Fruit fly (Drosophila melanogaster) whole organism, embryonic: ENCODE measurements around the gene Sec5.

Experiments
- Atf-2 ChIP-seq: fragments of 200-800 bp; sonication (Bioruptor generic); optimal IDR thresholded peaks from 2 replicates; lab custom pipeline; 2016; ENCODE audit warnings: missing biosample characterization, missing genetic modification characterization
- B-H1 ChIP-seq: fragments of 200-800 bp; sonication (Bioruptor generic); IDR thresholded peaks from 3 replicates; pipeline ENCODE4 v1.3.6; 2022; ENCODE audit warnings: missing biosample characterization, missing genetic modification characterization
- BtbVII ChIP-seq: fragments of 200-800 bp; sonication (Bioruptor generic); optimal IDR thresholded peaks from 3 replicates; lab custom pipeline; 2017; ENCODE audit warnings: missing biosample characterization, mild to moderate bottlenecking, missing genetic modification characterization
- CG10462 ChIP-seq: fragments of 200-800 bp; sonication (Bioruptor generic); optimal IDR thresholded peaks from 2 replicates; lab custom pipeline; 2016; ENCODE audit warnings: missing biosample characterization, missing genetic modification characterization
- CG11093 ChIP-seq: fragments of 200-800 bp; sonication (Bioruptor generic); IDR thresholded peaks from 3 replicates; pipeline ENCODE4 v1.3.6; 2022; ENCODE audit warnings: missing biosample characterization, missing genetic modification characterization
- CG11456 ChIP-seq: fragments of 200-800 bp; sonication (Bioruptor generic); IDR thresholded peaks from 3 replicates; pipeline ENCODE4 v1.3.6; 2022; ENCODE audit warnings: missing biosample characterization, missing genetic modification characterization
- CG12071 ChIP-seq: fragments of 200-800 bp; sonication (Bioruptor generic); optimal IDR thresholded peaks from 3 replicates; lab custom pipeline; 2018; ENCODE audit warnings: missing biosample characterization, mild to moderate bottlenecking, missing genetic modification characterization
- CG12659 ChIP-seq: fragments of 200-800 bp; sonication (Bioruptor generic); optimal IDR thresholded peaks from 3 replicates; lab custom pipeline; 2017; ENCODE audit warnings: mild to moderate bottlenecking, missing biosample characterization, missing genetic modification reagents, missing genetic modification characterization
- CG14710 ChIP-seq: fragments of 200-800 bp; sonication (Bioruptor generic); optimal IDR thresholded peaks from 3 replicates; lab custom pipeline; 2019; ENCODE audit warnings: missing biosample characterization, mild to moderate bottlenecking, missing genetic modification characterization, moderate library complexity
- CG15601 ChIP-seq: fragments of 200-800 bp; sonication (Bioruptor generic); optimal IDR thresholded peaks from 3 replicates; lab custom pipeline; 2019; ENCODE audit warnings: missing biosample characterization, mild to moderate bottlenecking, missing genetic modification characterization, moderate library complexity
- CG16863 ChIP-seq: fragments of 200-800 bp; sonication (Bioruptor generic); optimal IDR thresholded peaks from 3 replicates; lab custom pipeline; 2016; ENCODE audit warnings: missing biosample characterization, missing genetic modification characterization
- CG17328 ChIP-seq: fragments of 200-800 bp; sonication (Bioruptor generic); IDR thresholded peaks from 2 replicates; pipeline ENCODE4 v1.3.6; 2022; ENCODE audit warnings: missing biosample characterization, missing genetic modification characterization
- CG2202 ChIP-seq: fragments of 200-800 bp; sonication (Bioruptor generic); optimal IDR thresholded peaks from 2 replicates; lab custom pipeline; 2018; ENCODE audit warnings: missing biosample characterization, mild to moderate bottlenecking, missing genetic modification characterization
- CG32532 ChIP-seq: fragments of 200-800 bp; sonication (Bioruptor generic); IDR thresholded peaks from 2 replicates; pipeline ENCODE4 v1.3.6; 2022; ENCODE audit warnings: missing biosample characterization, missing genetic modification characterization
- CG5953 ChIP-seq: fragments of 200-800 bp; sonication (Bioruptor generic); IDR thresholded peaks from 2 replicates; pipeline ENCODE4 v1.3.6; 2022; ENCODE audit warnings: missing biosample characterization, missing genetic modification characterization
- CG7271 ChIP-seq: fragments of 200-800 bp; sonication (Bioruptor generic); optimal IDR thresholded peaks from 2 replicates; lab custom pipeline; 2018; ENCODE audit warnings: missing biosample characterization, mild to moderate bottlenecking, missing genetic modification characterization, moderate library complexity
- CG7357 ChIP-seq: fragments of 200-800 bp; sonication (Bioruptor generic); IDR thresholded peaks from 3 replicates; pipeline ENCODE4 v1.3.6; 2022; ENCODE audit warnings: missing biosample characterization, missing genetic modification characterization
- CG9437 ChIP-seq: fragments of 200-800 bp; sonication (Bioruptor generic); optimal IDR thresholded peaks from 2 replicates; lab custom pipeline; 2018; ENCODE audit warnings: missing biosample characterization, mild to moderate bottlenecking, missing genetic modification characterization
- CG9727 ChIP-seq: fragments of 200-800 bp; sonication (Bioruptor generic); optimal IDR thresholded peaks from 3 replicates; lab custom pipeline; 2017; ENCODE audit warnings: missing biosample characterization, mild to moderate bottlenecking, missing genetic modification characterization
- CTCF ChIP-seq: fragments of 200-800 bp; sonication (Bioruptor generic); optimal IDR thresholded peaks from 2 replicates; lab custom pipeline; 2017; ENCODE audit warnings: missing biosample characterization, mild to moderate bottlenecking, missing genetic modification characterization, moderate library complexity
- D ChIP-seq, 2 experiments: fragments of 200-800 bp in 1 of 2; fragments of >200 bp in 1 of 2; sonication (Bioruptor generic) in 1 of 2; optimal IDR thresholded peaks; 2 replicates in 1 of 2; 3 replicates in 1 of 2; lab custom pipeline; 2017; ENCODE audit warnings: mild to moderate bottlenecking in 1 of 2, missing biosample characterization in 1 of 2, missing genetic modification characterization in 1 of 2, missing genetic modification reagents in 1 of 2
- Dp ChIP-seq: fragments of 200-800 bp; sonication (Bioruptor generic); optimal IDR thresholded peaks from 2 replicates; lab custom pipeline; 2018; ENCODE audit warnings: missing biosample characterization, mild to moderate bottlenecking, missing genetic modification characterization, moderate library complexity
- HLHmδ ChIP-seq: fragments of 200-800 bp; sonication (Bioruptor generic); optimal IDR thresholded peaks from 2 replicates; lab custom pipeline; 2018; ENCODE audit warnings: missing biosample characterization, mild to moderate bottlenecking, missing genetic modification characterization, moderate library complexity
- Hey ChIP-seq: fragments of 200-800 bp; sonication (Bioruptor generic); optimal IDR thresholded peaks from 3 replicates; lab custom pipeline; 2018; ENCODE audit warnings: missing biosample characterization, mild to moderate bottlenecking, missing genetic modification characterization
- Hmx ChIP-seq: fragments of 200-800 bp; sonication (Bioruptor generic); optimal IDR thresholded peaks from 2 replicates; lab custom pipeline; 2016; ENCODE audit warnings: missing biosample characterization, missing genetic modification characterization
- Lpt ChIP-seq: fragments of >200 bp; optimal IDR thresholded peaks from 2 replicates; lab custom pipeline; 2018; ENCODE audit warnings: missing biosample characterization, missing genetic modification characterization
- MBD-R2 ChIP-seq: fragments of 200-800 bp; sonication (Bioruptor generic); IDR thresholded peaks from 2 replicates; pipeline ENCODE4 v1.3.6; 2022; ENCODE audit warnings: missing biosample characterization, missing genetic modification characterization
- Mes4 ChIP-seq: fragments of 200-800 bp; sonication (Bioruptor generic); optimal IDR thresholded peaks from 2 replicates; lab custom pipeline; 2016; ENCODE audit warnings: missing biosample characterization, missing genetic modification characterization
- Nf-YA ChIP-seq: fragments of 200-800 bp; sonication (Bioruptor generic); IDR thresholded peaks from 2 replicates; pipeline ENCODE4 v1.3.6; 2022; ENCODE audit warnings: missing biosample characterization, missing genetic modification characterization
- Nf-YB ChIP-seq: fragments of 200-800 bp; sonication (Bioruptor generic); optimal IDR thresholded peaks from 3 replicates; lab custom pipeline; 2019; ENCODE audit warnings: missing biosample characterization, mild to moderate bottlenecking, missing genetic modification characterization, moderate library complexity
- Nf-YC ChIP-seq: fragments of 200-800 bp; optimal IDR thresholded peaks from 3 replicates; lab custom pipeline; 2019; ENCODE audit warnings: missing biosample characterization, mild to moderate bottlenecking, missing genetic modification characterization, moderate library complexity
- NfI ChIP-seq: fragments of 200-800 bp; sonication (Bioruptor generic); optimal IDR thresholded peaks from 3 replicates; lab custom pipeline; 2018; ENCODE audit warnings: missing biosample characterization, mild to moderate bottlenecking, missing genetic modification characterization, moderate library complexity
- PHDP ChIP-seq: fragments of 200-800 bp; sonication (Bioruptor generic); optimal IDR thresholded peaks from 3 replicates; lab custom pipeline; 2018; ENCODE audit warnings: missing biosample characterization, mild to moderate bottlenecking, missing genetic modification characterization, moderate library complexity
- abd-A ChIP-seq: fragments of 200-800 bp; sonication (Bioruptor generic); optimal IDR thresholded peaks from 3 replicates; lab custom pipeline; 2019; ENCODE audit warnings: missing biosample characterization, mild to moderate bottlenecking, missing genetic modification characterization, moderate library complexity
- ac ChIP-seq: fragments of 200-800 bp; sonication (Bioruptor generic); optimal IDR thresholded peaks from 3 replicates; lab custom pipeline; 2017; ENCODE audit warnings: missing biosample characterization, mild to moderate bottlenecking, missing genetic modification characterization
- bbx ChIP-seq: fragments of 200-800 bp; sonication (Bioruptor generic); IDR thresholded peaks from 2 replicates; pipeline ENCODE4 v1.3.6; 2022; ENCODE audit warnings: missing biosample characterization, missing genetic modification characterization; ENCODE audit not compliant: partially characterized antibody
- chinmo ChIP-seq: fragments of 200-800 bp; sonication (Bioruptor generic); IDR thresholded peaks from 4 replicates; pipeline ENCODE4 v1.3.6; 2022; ENCODE audit warnings: missing biosample characterization, missing genetic modification characterization; ENCODE audit not compliant: partially characterized antibody
- chm ChIP-seq: fragments of 200-800 bp; sonication (Bioruptor generic); IDR thresholded peaks from 2 replicates; pipeline ENCODE4 v1.3.6; 2022; ENCODE audit warnings: missing biosample characterization, missing genetic modification characterization
- chn ChIP-seq: fragments of 200-800 bp; sonication (Bioruptor generic); optimal IDR thresholded peaks from 2 replicates; lab custom pipeline; 2016; ENCODE audit warnings: missing biosample characterization, missing genetic modification characterization
- crp ChIP-seq, 2 experiments: fragments of 200-800 bp; sonication (Bioruptor generic); optimal IDR thresholded peaks; 2 replicates in 1 of 2; 3 replicates in 1 of 2; lab custom pipeline; 2017; ENCODE audit warnings: missing biosample characterization in 2 of 2, missing genetic modification characterization in 2 of 2, mild to moderate bottlenecking in 1 of 2, moderate library complexity in 1 of 2
- gce ChIP-seq: fragments of 200-800 bp; sonication (Bioruptor generic); IDR thresholded peaks from 3 replicates; pipeline ENCODE4 v1.3.6; 2022; ENCODE audit warnings: missing biosample characterization, missing genetic modification characterization
- gem ChIP-seq: fragments of 200-800 bp; sonication (Bioruptor generic); optimal IDR thresholded peaks from 2 replicates; lab custom pipeline; 2019; ENCODE audit warnings: missing biosample characterization, mild to moderate bottlenecking, missing genetic modification characterization, moderate library complexity
- gsb-n ChIP-seq: fragments of 200-800 bp; sonication (Bioruptor generic); optimal IDR thresholded peaks from 3 replicates; lab custom pipeline; 2018; ENCODE audit warnings: missing biosample characterization, mild to moderate bottlenecking, missing genetic modification characterization
- kah ChIP-seq: fragments of 200-800 bp; sonication (Bioruptor generic); optimal IDR thresholded peaks from 2 replicates; lab custom pipeline; 2018; ENCODE audit warnings: missing biosample characterization, mild to moderate bottlenecking, missing genetic modification characterization
- nau ChIP-seq: fragments of 200-800 bp; sonication (Bioruptor generic); optimal IDR thresholded peaks from 3 replicates; lab custom pipeline; 2017; ENCODE audit warnings: missing biosample characterization, mild to moderate bottlenecking, missing genetic modification characterization, missing genetic modification reagents
- pho ChIP-seq: fragments of 200-800 bp; sonication (Bioruptor generic); optimal IDR thresholded peaks from 2 replicates; lab custom pipeline; 2016; ENCODE audit warnings: missing biosample characterization, missing genetic modification characterization
- pum ChIP-seq: fragments of 200-800 bp; sonication (Bioruptor generic); optimal IDR thresholded peaks from 2 replicates; lab custom pipeline; 2016; ENCODE audit warnings: missing biosample characterization, missing genetic modification characterization
- slp2 ChIP-seq: fragments of 200-800 bp; sonication (Bioruptor generic); optimal IDR thresholded peaks from 2 replicates; lab custom pipeline; 2016; ENCODE audit warnings: missing biosample characterization, missing genetic modification characterization
- so ChIP-seq: fragments of 200-800 bp; sonication (Bioruptor generic); IDR thresholded peaks from 3 replicates; pipeline ENCODE4 v1.3.6; 2022; ENCODE audit warnings: missing biosample characterization, missing genetic modification characterization
- ttk ChIP-seq: fragments of 200-800 bp; sonication (Bioruptor generic); IDR thresholded peaks from 2 replicates; pipeline ENCODE4 v2.1.2; 2022; ENCODE audit warnings: missing biosample characterization, missing genetic modification characterization
- tx ChIP-seq: fragments of 200-800 bp; sonication (Bioruptor generic); optimal IDR thresholded peaks from 2 replicates; lab custom pipeline; 2016; ENCODE audit warnings: missing biosample characterization, missing genetic modification characterization

The Sec5 gene

DNA sequence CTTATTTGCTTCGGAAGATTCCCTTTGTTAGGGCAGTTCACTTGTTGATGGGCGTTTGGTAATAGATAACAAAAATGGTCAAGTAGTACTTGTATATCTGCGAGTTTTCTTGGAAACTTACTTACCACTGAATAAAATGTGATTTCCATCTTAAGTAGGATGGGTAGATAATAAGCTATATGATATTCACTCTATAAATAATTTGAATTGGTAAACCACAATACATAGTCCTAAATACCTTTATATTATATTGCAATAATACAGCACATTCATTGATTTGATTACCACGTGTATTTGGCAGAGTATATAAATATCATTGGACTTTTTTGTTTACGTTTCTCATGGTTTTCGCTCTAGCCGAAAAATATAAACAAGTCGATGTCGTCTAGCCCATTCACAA lies 18.8 kb downstream of the Sec5 start (continued):
- TF ChIP-seq chn (GFP tag; lab: Kevin White, UChicago) (peak; percentile 32), HLHmδ (GFP tag; lab: Kevin White, UChicago) (no peak), chinmo (GFP tag; lab: Robert Waterston, UW) (no peak), CG16863 (peak; percentile 1), Nf-YC (tag; lab: Kevin White, UChicago) (peak; percentile 33), gce (GFP tag; lab: Robert Waterston, UW) (no peak), CTCF (GFP tag; lab: Kevin White, UChicago) (no peak), CG12659 (GFP tag; lab: Kevin White, UChicago) (peak; percentile 70), CG2202 (tag; lab: Kevin White, UChicago) (no peak), Lpt (no peak), so (GFP tag; lab: Robert Waterston, UW) (no peak), CG10462 (GFP tag; lab: Kevin White, UChicago) (no peak), CG9437 (peak; percentile 78), ttk (GFP tag; lab: Robert Waterston, UW) (0 out of 2 replicates have a peak, but pooled peaks have one; percentile 37), Hey (tag; lab: Kevin White, UChicago) (no peak), CG17328 (no peak), CG7357 (GFP tag; lab: Robert Waterston, UW) (0 out of 3 replicates have a peak, but pooled peaks have one; percentile 23), CG9727 (GFP tag; lab: Kevin White, UChicago) (peak; percentile 62), kah (GFP tag; lab: Kevin White, UChicago) (no peak), MBD-R2 (GFP tag; lab: Robert Waterston, UW) (no peak), CG15601 (no peak), D (optimal IDR thresholded peaks at IDR 0.05; lab: Kevin White, UChicago) (no peak), D (GFP tag; optimal IDR thresholded peaks at IDR 0.05; lab: Kevin White, UChicago) (peak; percentile 19), Nf-YB (GFP tag; lab: Kevin White, UChicago) (no peak), CG12071 (GFP tag; lab: Kevin White, UChicago) (no peak), CG14710 (tag; lab: Kevin White, UChicago) (peak; percentile 19), tx (GFP tag; lab: Kevin White, UChicago) (no peak), pho (GFP tag; lab: Kevin White, UChicago) (peak; percentile 44), Atf-2 (GFP tag; lab: Kevin White, UChicago) (no peak), CG11093 (GFP tag; lab: Robert Waterston, UW) (no peak), Mes4 (no peak), ac (GFP tag; lab: Kevin White, UChicago) (no peak), gsb-n (no peak), pum (GFP tag; lab: Kevin White, UChicago) (peak; percentile 11), PHDP (tag; lab: Kevin White, UChicago) (peak; percentile 64), CG11456 (GFP tag; lab: Robert Waterston, UW) (0 out of 3 replicates have a peak, but pooled peaks have one; percentile 62), CG5953 (GFP tag; lab: Robert Waterston, UW) (no peak), Dp (GFP tag; lab: Kevin White, UChicago) (no peak), slp2 (GFP tag; lab: Kevin White, UChicago) (peak; percentile 2), abd-A (tag; lab: Kevin White, UChicago) (no peak), chm (GFP tag; lab: Robert Waterston, UW) (no peak), crp (GFP tag; optimal IDR thresholded peaks at IDR 0.05; lab: Kevin White, UChicago) (no peak), NfI (GFP tag; lab: Kevin White, UChicago) (peak; percentile 74), BtbVII (peak; percentile 62), bbx (GFP tag; lab: Robert Waterston, UW) (no peak), B-H1 (GFP tag; lab: Robert Waterston, UW) (peak; percentile 34; the same call in 2 of the 3 replicates), nau (peak; percentile 50), gem (tag; lab: Kevin White, UChicago) (peak; percentile 82), CG7271 (tag; lab: Kevin White, UChicago) (no peak), Nf-YA (GFP tag; lab: Robert Waterston, UW) (no peak), CG32532 (GFP tag; lab: Robert Waterston, UW) (peak; percentile 58; the same call in 1 of the 2 replicates), Hmx (GFP tag; lab: Kevin White, UChicago) (peak; percentile 53)
